Fruit fly (Drosophila melanogaster): ENCODE measurements around the gene CG42655.
A peak's percentile ranks its signal among the peaks of the same experiment; 100 is the strongest.

Gene CG42655

dm6 chr3L:19906780-19907705, 46.5 kb downstream of the CG42655 start (continued):
- TF ChIP-seq ems (GFP tag; optimal IDR thresholded peaks at IDR 0.05) (peak; percentile 20), CG1603 (tag; optimal IDR thresholded peaks at IDR 0.05) (peak; percentile 81), CG34422 (GFP tag; IDR thresholded peaks at IDR 0.05) (peak; percentile 42; the same call in 2 of the 3 replicates), pho (GFP tag; optimal IDR thresholded peaks at IDR 0.05) (peak; percentile 58), gro (GFP tag; optimal IDR thresholded peaks at IDR 0.05) (peak; percentile 52), ap (GFP tag; IDR thresholded peaks at IDR 0.05) (peak; percentile 27; the same call in 1 of the 2 replicates), CG10209 (GFP tag; optimal IDR thresholded peaks at IDR 0.05) (peak; percentile 69), CG16813 (GFP tag; IDR thresholded peaks at IDR 0.05; ENCODE audit: partially characterized antibody) (no peak), CG42726 (GFP tag; IDR thresholded peaks at IDR 0.05; ENCODE audit: partially characterized antibody) (no peak), ftz-f1 (GFP tag; optimal IDR thresholded peaks at IDR 0.05) (peak; percentile 72), CG10462 (GFP tag; optimal IDR thresholded peaks at IDR 0.05) (peak; percentile 36), CG16815 (GFP tag; optimal IDR thresholded peaks at IDR 0.05) (no peak), zen (tag; optimal IDR thresholded peaks at IDR 0.05) (peak; percentile 61), unc-4 (GFP tag; IDR thresholded peaks at IDR 0.05; ENCODE audit: partially characterized antibody) (no peak), Camta (GFP tag; optimal IDR thresholded peaks at IDR 0.05) (peak; percentile 52), CG9437 (GFP tag; optimal IDR thresholded peaks at IDR 0.05) (no peak), Usf (GFP tag; optimal IDR thresholded peaks at IDR 0.05) (no peak), CG5953 (GFP tag; IDR thresholded peaks at IDR 0.05) (peak; percentile 53; the same call in 1 of the 2 replicates), Sry-β (GFP tag; optimal IDR thresholded peaks at IDR 0.05) (no peak), Ets97D (GFP tag; optimal IDR thresholded peaks at IDR 0.05) (no peak), CG11696 (GFP tag; IDR thresholded peaks at IDR 0.05) (peak; percentile 48), fd64A (GFP tag; optimal IDR thresholded peaks at IDR 0.05) (peak; percentile 83), tap (tag; optimal IDR thresholded peaks at IDR 0.05) (no peak), br (optimal IDR thresholded peaks at IDR 0.05) (no peak), CG12219 (GFP tag; optimal IDR thresholded peaks at IDR 0.05) (peak; percentile 51), CG12391 (tag; optimal IDR thresholded peaks at IDR 0.05) (peak; percentile 33), CG14050 (GFP tag; IDR thresholded peaks at IDR 0.05) (0 out of 3 replicates have a peak, but pooled peaks have one; percentile 14), esg (GFP tag; conservative IDR thresholded peaks at IDR 0.05) (no peak), H2.0 (GFP tag; IDR thresholded peaks at IDR 0.05) (peak; percentile 22; the same call in 1 of the 2 replicates), CG15601 (tag; optimal IDR thresholded peaks at IDR 0.05) (peak; percentile 82), sc (optimal IDR thresholded peaks at IDR 0.05) (no peak), sc (GFP tag; optimal IDR thresholded peaks at IDR 0.05) (peak; percentile 54), CG17829 (tag; optimal IDR thresholded peaks at IDR 0.05) (peak; percentile 20), Doc3 (GFP tag; IDR thresholded peaks at IDR 0.05; ENCODE audit: partially characterized antibody) (no peak), da (GFP tag; optimal IDR thresholded peaks at IDR 0.05) (peak; percentile 74), zf30C (GFP tag; optimal IDR thresholded peaks at IDR 0.05) (peak; percentile 69), pnt (GFP tag; optimal IDR thresholded peaks at IDR 0.05) (peak; percentile 75), Aef1 (GFP tag; IDR thresholded peaks at IDR 0.05) (no peak; the same call in 2 of the 3 replicates), cwo (GFP tag; optimal IDR thresholded peaks at IDR 0.05) (peak; percentile 46), dysf (GFP tag; IDR thresholded peaks at IDR 0.05) (peak; percentile 35; the same call in 1 of the 3 replicates), CG7786 (GFP tag; optimal IDR thresholded peaks at IDR 0.05) (peak; percentile 12), hth (optimal IDR thresholded peaks at IDR 0.05) (no peak), gce (GFP tag; IDR thresholded peaks at IDR 0.05) (peak; percentile 74; the same call in 2 of the 3 replicates), CG11456 (GFP tag; IDR thresholded peaks at IDR 0.05) (peak; percentile 62; the same call in 1 of the 3 replicates), HmgD (GFP tag; optimal IDR thresholded peaks at IDR 0.05) (peak; percentile 51), CG1024 (GFP tag; IDR thresholded peaks at IDR 0.05) (peak; percentile 72; the same call in 1 of the 2 replicates), C15 (GFP tag; IDR thresholded peaks at IDR 0.05) (peak; percentile 12; the same call in 1 of the 3 replicates), Asciz (GFP tag; optimal IDR thresholded peaks at IDR 0.05) (peak; percentile 52), CG15269 (tag; optimal IDR thresholded peaks at IDR 0.05) (peak; percentile 52)
